Worm (Caenorhabditis elegans) whole organism, L3 larva: ENCODE data around the gene K01D12.10.

Experiments used
- R02D3.7 ChIP-seq: fragments of 150-350 bp; optimal IDR thresholded peaks from 2 replicates; lab custom pipeline; 2014; ENCODE audit warnings: missing biosample characterization, missing genetic modification characterization
- ZK546.5 ChIP-seq: sonication (generic microtip); optimal IDR thresholded peaks from 2 replicates; lab custom pipeline; 2017; ENCODE audit warnings: missing biosample characterization, missing genetic modification characterization
- ama-1 ChIP-seq: fragments of 150-350 bp; optimal IDR thresholded peaks from 2 replicates; lab custom pipeline; 2018
- ceh-16 ChIP-seq: sonication (generic microtip); optimal IDR thresholded peaks from 2 replicates; lab custom pipeline; 2017; ENCODE audit warnings: missing biosample characterization, missing genetic modification characterization
- egl-5 ChIP-seq: fragments of 150-350 bp; optimal IDR thresholded peaks from 2 replicates; lab custom pipeline; 2017; ENCODE audit warnings: missing biosample characterization, missing genetic modification reagents, missing genetic modification characterization, inconsistent platforms
- elt-1 ChIP-seq: fragments of 150-350 bp; optimal IDR thresholded peaks from 2 replicates; lab custom pipeline; 2014; ENCODE audit warnings: missing biosample characterization, missing genetic modification characterization
- elt-2 ChIP-seq: sonication (generic microtip); optimal IDR thresholded peaks from 2 replicates; lab custom pipeline; 2016; ENCODE audit warnings: missing genetic modification reagents, mild to moderate bottlenecking, missing genetic modification characterization, missing compliant biosample characterization
- elt-3 ChIP-seq, 3 experiments: fragments of 150-350 bp in 1 of 3; sonication (generic microtip) in 2 of 3; optimal IDR thresholded peaks; 2 replicates in 2 of 3; 4 replicates in 1 of 3; lab custom pipeline; 2014 to 2017; ENCODE audit warnings: missing biosample characterization in 3 of 3, missing genetic modification characterization in 3 of 3
- fkh-10 ChIP-seq: sonication (generic microtip); optimal IDR thresholded peaks from 2 replicates; lab custom pipeline; 2017; ENCODE audit warnings: missing biosample characterization, missing genetic modification reagents, missing genetic modification characterization
- fkh-2 ChIP-seq: fragments of 150-350 bp; optimal IDR thresholded peaks from 2 replicates; lab custom pipeline; 2014; ENCODE audit warnings: missing biosample characterization, missing genetic modification reagents, missing genetic modification characterization
- hmg-11 ChIP-seq: sonication (generic microtip); optimal IDR thresholded peaks from 2 replicates; lab custom pipeline; 2016; ENCODE audit warnings: missing genetic modification characterization, missing compliant biosample characterization
- lin-15B ChIP-seq: fragments of 150-350 bp; optimal IDR thresholded peaks from 2 replicates; lab custom pipeline; 2014; ENCODE audit warnings: missing biosample characterization, missing genetic modification characterization
- lin-39 ChIP-seq: fragments of 150-350 bp; optimal IDR thresholded peaks from 2 replicates; lab custom pipeline; 2018; ENCODE audit warnings: missing biosample characterization, missing genetic modification reagents, missing genetic modification characterization
- lsy-12 ChIP-seq: sonication (generic microtip); optimal IDR thresholded peaks from 2 replicates; lab custom pipeline; 2016; ENCODE audit warnings: mild to moderate bottlenecking, missing genetic modification characterization, missing compliant biosample characterization
- mdl-1 ChIP-seq: fragments of 150-350 bp; optimal IDR thresholded peaks from 2 replicates; lab custom pipeline; 2014; ENCODE audit warnings: missing biosample characterization, missing genetic modification characterization
- mml-1 ChIP-seq: fragments of 150-350 bp; sonication (generic microtip); optimal IDR thresholded peaks from 3 replicates; lab custom pipeline; 2014; ENCODE audit warnings: missing biosample characterization, missing genetic modification characterization
- nfya-1 ChIP-seq: sonication (generic microtip); optimal IDR thresholded peaks from 2 replicates; lab custom pipeline; 2017; ENCODE audit warnings: missing genetic modification characterization, mild to moderate bottlenecking, missing compliant biosample characterization, antibody characterized with exemption, moderate library complexity; ENCODE audit not compliant: insufficient read depth
- nhr-11 ChIP-seq: fragments of 150-350 bp; optimal IDR thresholded peaks from 2 replicates; lab custom pipeline; 2014; ENCODE audit warnings: missing biosample characterization, missing genetic modification characterization
- nhr-12 ChIP-seq: fragments of 150-350 bp; optimal IDR thresholded peaks from 2 replicates; lab custom pipeline; 2014; ENCODE audit warnings: missing biosample characterization, missing genetic modification characterization
- nhr-23 ChIP-seq: fragments of 150-350 bp; optimal IDR thresholded peaks from 2 replicates; lab custom pipeline; 2014; ENCODE audit warnings: missing biosample characterization, missing genetic modification reagents, missing genetic modification characterization
- nhr-25 ChIP-seq: sonication (generic microtip); optimal IDR thresholded peaks from 2 replicates; lab custom pipeline; 2017; ENCODE audit warnings: missing biosample characterization, missing genetic modification characterization
- nhr-28 ChIP-seq: fragments of 150-350 bp; optimal IDR thresholded peaks from 2 replicates; lab custom pipeline; 2014; ENCODE audit warnings: missing biosample characterization, missing genetic modification characterization
- nhr-43 ChIP-seq: sonication (generic microtip); optimal IDR thresholded peaks from 2 replicates; lab custom pipeline; 2016; ENCODE audit warnings: mild to moderate bottlenecking, missing genetic modification characterization, missing compliant biosample characterization; ENCODE audit not compliant: poor library complexity, severe bottlenecking
- nhr-67 ChIP-seq: fragments of 150-350 bp; optimal IDR thresholded peaks from 2 replicates; lab custom pipeline; 2014; ENCODE audit warnings: missing biosample characterization, missing genetic modification characterization
- pha-4 ChIP-seq: fragments of 150-350 bp; optimal IDR thresholded peaks from 2 replicates; lab custom pipeline; 2014; ENCODE audit warnings: missing biosample characterization, missing genetic modification reagents, missing genetic modification characterization
- pqm-1 ChIP-seq: fragments of 150-350 bp; optimal IDR thresholded peaks from 2 replicates; lab custom pipeline; 2017; ENCODE audit warnings: missing biosample characterization, missing genetic modification characterization, inconsistent platforms
- skn-1 ChIP-seq: fragments of 150-350 bp; optimal IDR thresholded peaks from 2 replicates; lab custom pipeline; 2014; ENCODE audit warnings: missing biosample characterization, missing genetic modification characterization
- snpc-4 ChIP-seq: fragments of 150-350 bp; optimal IDR thresholded peaks from 2 replicates; lab custom pipeline; 2014; ENCODE audit warnings: missing biosample characterization, missing genetic modification characterization
- tbx-2 ChIP-seq: sonication (generic microtip); optimal IDR thresholded peaks from 2 replicates; lab custom pipeline; 2016; ENCODE audit warnings: mild to moderate bottlenecking, missing genetic modification characterization, missing compliant biosample characterization
- unc-39 ChIP-seq: sonication (generic microtip); optimal IDR thresholded peaks from 4 replicates; lab custom pipeline; 2017; ENCODE audit warnings: missing biosample characterization, missing genetic modification characterization
- unc-62 ChIP-seq: fragments of 150-350 bp; sonication (generic microtip); optimal IDR thresholded peaks from 4 replicates; lab custom pipeline; 2014; ENCODE audit warnings: missing biosample characterization, missing genetic modification reagents, missing genetic modification characterization
- zag-1 ChIP-seq: fragments of 150-350 bp; optimal IDR thresholded peaks from 2 replicates; lab custom pipeline; 2014; ENCODE audit warnings: missing biosample characterization, missing genetic modification characterization
- ztf-11 ChIP-seq: fragments of 150-350 bp; optimal IDR thresholded peaks from 2 replicates; lab custom pipeline; 2014; ENCODE audit warnings: missing biosample characterization, missing genetic modification characterization
- ztf-4 ChIP-seq: fragments of 150-350 bp; optimal IDR thresholded peaks from 2 replicates; lab custom pipeline; 2014; ENCODE audit warnings: missing biosample characterization, missing genetic modification characterization

The K01D12.10 gene

DNA sequence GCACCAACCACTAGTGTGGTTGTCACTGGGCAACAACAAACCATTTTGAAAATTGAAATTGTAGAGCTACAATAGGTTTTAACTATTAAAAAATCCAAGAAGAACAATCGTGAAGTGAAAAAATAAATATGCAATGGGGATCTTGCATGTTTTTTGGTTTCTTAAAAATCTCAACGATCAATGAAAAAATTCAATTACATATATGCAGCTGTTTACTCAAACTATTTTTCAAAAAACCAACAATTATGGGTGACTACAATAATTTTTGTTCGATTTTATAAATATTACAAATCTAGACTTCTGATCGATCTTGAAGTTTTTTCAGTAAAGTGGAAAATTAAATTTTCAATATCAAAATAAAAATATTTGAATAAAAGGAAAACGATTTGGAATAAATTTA, 2.5 kb downstream of the K01D12.10 start, which contains the start of gene cdr-4:
Gene cdr-4 (minus strand): TSS at position 101 of the 400 bp plus-strand sequence.
- TF ChIP-seq skn-1 (tag; lab: Kevin White, UChicago) (no peak), elt-3 (tag; optimal IDR thresholded peaks at IDR 0.05; lab: Kevin White, UChicago) (no peak), nhr-43 (tag; lab: Kevin White, UChicago) (no peak), ztf-4 (no peak), nhr-25 (tag; lab: Kevin White, UChicago) (no peak), ztf-11 (tag; lab: Kevin White, UChicago) (no peak), elt-1 (tag; lab: Kevin White, UChicago) (no peak), lsy-12 (tag; lab: Kevin White, UChicago) (no peak), mml-1 (tag; lab: Kevin White, UChicago) (no peak), fkh-10 (GFP tag; lab: Kevin White, UChicago) (no peak), lin-39 (tag; lab: Kevin White, UChicago) (no peak), ceh-16 (no peak)

DNA sequence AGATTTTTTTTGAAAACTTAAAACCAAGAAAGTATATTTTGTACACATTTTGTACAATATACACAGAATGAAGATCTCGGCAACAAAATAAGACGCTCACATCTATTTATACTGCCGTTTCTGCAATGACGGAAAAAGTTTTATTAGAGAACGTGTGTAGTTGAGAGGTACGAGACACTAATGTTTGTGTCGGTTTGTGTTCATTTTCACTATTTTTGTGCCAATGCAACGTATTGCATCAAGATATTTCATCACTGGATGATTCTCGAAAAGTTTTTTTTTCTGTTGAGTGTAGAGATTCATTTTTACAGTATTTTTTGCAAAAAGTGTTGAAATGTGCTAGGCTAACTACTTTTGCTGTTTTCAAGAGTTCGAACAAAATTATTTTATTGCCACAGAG, 3.0 kb downstream of the K01D12.10 start:
- peak; percentile 6 for TF ChIP-seq elt-2 (tag; lab: Kevin White, UChicago)
- TF ChIP-seq nhr-25 (tag; lab: Kevin White, UChicago), result no peak
- peak; percentile 0 for TF ChIP-seq nfya-1 (tag; lab: Kevin White, UChicago)
- TF ChIP-seq pha-4, result peak; percentile 62
- TF ChIP-seq mdl-1 (tag; lab: Kevin White, UChicago), result no peak
- TF ChIP-seq pqm-1 (tag; lab: Kevin White, UChicago), result peak; percentile 1

DNA sequence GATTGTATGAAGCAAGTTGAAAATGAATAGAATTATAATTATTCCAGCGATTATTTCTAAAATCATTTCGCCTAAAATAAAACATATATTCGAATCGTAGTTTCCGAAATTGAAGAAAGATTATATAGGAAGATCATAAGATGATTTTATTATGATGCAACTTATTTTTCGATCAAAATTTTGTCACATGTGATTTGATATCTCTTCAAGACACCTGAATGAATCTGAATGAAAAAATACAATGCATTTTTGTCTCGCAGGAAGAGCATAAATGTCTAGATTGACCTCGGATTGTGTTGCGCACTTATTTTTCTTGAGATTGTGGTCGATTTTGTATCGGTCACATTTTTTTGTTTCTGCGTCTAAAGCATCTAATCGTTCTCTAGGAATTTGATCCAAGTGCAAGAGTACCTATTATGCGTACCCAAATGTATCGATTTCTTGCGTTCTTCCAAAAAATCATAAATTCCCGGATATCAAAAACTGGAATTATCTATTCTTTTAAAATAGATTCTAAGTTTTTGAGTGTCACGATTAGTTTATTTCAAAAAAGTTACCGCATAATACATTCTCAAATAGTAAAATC, 4.5 kb downstream of the K01D12.10 start, which contains the start of gene hrg-2:
Gene hrg-2 (minus strand): TSS at position 98 of the 586 bp plus-strand sequence.
- TF ChIP-seq hmg-11 (tag; lab: Kevin White, UChicago) (no peak), ZK546.5 (tag; lab: Kevin White, UChicago) (no peak), unc-39 (tag; lab: Kevin White, UChicago) (no peak), zag-1 (no peak), lin-15B (tag; lab: Kevin White, UChicago) (no peak), unc-62 (GFP tag; lab: Kevin White, UChicago) (no peak), nhr-28 (tag; lab: Kevin White, UChicago) (no peak), nhr-12 (tag; lab: Kevin White, UChicago) (no peak), nhr-67 (tag; lab: Kevin White, UChicago) (no peak), ama-1 (lab: Kevin White, UChicago) (no peak), egl-5 (tag; lab: Kevin White, UChicago) (no peak), elt-2 (tag; lab: Kevin White, UChicago) (no peak), pqm-1 (tag; lab: Kevin White, UChicago) (no peak), nhr-25 (tag; lab: Kevin White, UChicago) (no peak), nhr-11 (tag; lab: Kevin White, UChicago) (no peak), tbx-2 (no peak)

DNA sequence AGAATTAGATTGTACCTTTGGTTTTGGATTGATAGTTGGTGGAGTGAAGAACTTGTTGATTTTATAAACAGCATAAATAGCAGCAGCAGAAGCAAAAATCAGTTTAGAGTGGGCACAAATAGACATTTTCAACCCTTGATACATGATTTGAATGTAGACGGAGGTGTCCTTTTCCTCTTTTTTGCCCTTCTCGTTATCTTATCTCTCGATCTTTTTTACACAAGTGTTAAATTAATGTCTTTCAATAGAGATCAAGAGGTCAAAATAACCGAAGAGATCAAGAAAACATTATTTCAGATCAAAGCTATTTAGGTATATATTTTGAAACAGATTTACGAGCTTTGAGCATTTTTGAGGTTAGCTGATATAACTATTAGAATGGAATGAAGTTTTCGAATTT, 5.9 kb downstream of the K01D12.10 start, which contains the start of gene cdr-7:
Gene cdr-7 (minus strand): TSS at position 205 of the 400 bp plus-strand sequence.
- TF ChIP-seq nhr-25 (tag; lab: Kevin White, UChicago) (peak; percentile 41), nhr-23 (no peak), pha-4 (no peak), elt-1 (tag; lab: Kevin White, UChicago) (peak; percentile 89), nfya-1 (tag; lab: Kevin White, UChicago) (no peak), snpc-4 (tag; lab: Kevin White, UChicago) (no peak), fkh-2 (tag; lab: Kevin White, UChicago) (no peak), ZK546.5 (tag; lab: Kevin White, UChicago) (no peak), elt-3 (tag; optimal IDR thresholded peaks at IDR 0.05; lab: Kevin White, UChicago) (peak in 1 of 3 experiments; percentile 45), R02D3.7 (tag; lab: Kevin White, UChicago) (no peak), ztf-11 (tag; lab: Kevin White, UChicago) (no peak), tbx-2 (no peak), hmg-11 (tag; lab: Kevin White, UChicago) (no peak), lin-15B (tag; lab: Kevin White, UChicago) (no peak), unc-62 (GFP tag; lab: Kevin White, UChicago) (no peak), mml-1 (tag; lab: Kevin White, UChicago) (no peak)
